Worm (Caenorhabditis elegans) whole organism, young adult: ENCODE measurements around the gene ufd-2.

Source experiments
- B0019.2 ChIP-seq: fragments of 200-800 bp; sonication (Bioruptor generic); conservative IDR thresholded peaks from 2 replicates; pipeline ENCODE4 v1.3.6; 2022; ENCODE audit warnings: missing genetic modification reagents, missing genetic modification characterization, missing compliant biosample characterization
- B0035.1 ChIP-seq: sonication (generic microtip); optimal IDR thresholded peaks from 2 replicates; lab custom pipeline; 2016; ENCODE audit warnings: missing genetic modification characterization, mild to moderate bottlenecking, missing compliant biosample characterization, missing genotype, missing genetic modification reagents
- C06A6.2 ChIP-seq: fragments of 200-800 bp; sonication (Bioruptor generic); conservative IDR thresholded peaks from 2 replicates; pipeline ENCODE4 v1.3.6; 2022; ENCODE audit warnings: missing genetic modification characterization, missing compliant biosample characterization
- D2030.7 ChIP-seq: fragments of 200-800 bp; sonication (Bioruptor generic); IDR thresholded peaks from 2 replicates; pipeline ENCODE4 v1.3.6; 2022; ENCODE audit warnings: missing genetic modification reagents, missing genetic modification characterization, missing compliant biosample characterization
- F22D6.2 ChIP-seq: sonication (generic microtip); optimal IDR thresholded peaks from 2 replicates; lab custom pipeline; 2016; ENCODE audit warnings: mild to moderate bottlenecking, missing genetic modification characterization, missing compliant biosample characterization
- F23B12.7 ChIP-seq: sonication (generic microtip); optimal IDR thresholded peaks from 2 replicates; lab custom pipeline; 2017; ENCODE audit warnings: missing genetic modification characterization, mild to moderate bottlenecking, missing compliant biosample characterization, antibody characterized with exemption, moderate library complexity; ENCODE audit not compliant: insufficient read depth
- F33H1.4 ChIP-seq: fragments of 200-800 bp; sonication (Bioruptor generic); IDR thresholded peaks from 2 replicates; pipeline ENCODE4 v1.3.6; 2022; ENCODE audit warnings: missing genetic modification reagents, missing genetic modification characterization, missing compliant biosample characterization
- F37B4.10 ChIP-seq: fragments of 200-800 bp; sonication (Bioruptor generic); IDR thresholded peaks from 2 replicates; pipeline ENCODE4 v1.3.6; 2022; ENCODE audit warnings: missing genetic modification characterization, missing compliant biosample characterization
- F39B2.1 ChIP-seq: fragments of 200-800 bp; sonication (Bioruptor generic); IDR thresholded peaks from 2 replicates; pipeline ENCODE4 v1.3.6; 2022; ENCODE audit warnings: missing genetic modification reagents, missing genetic modification characterization, missing compliant biosample characterization
- F49E8.2 ChIP-seq: sonication (generic microtip); optimal IDR thresholded peaks from 3 replicates; lab custom pipeline; 2017; ENCODE audit warnings: missing genetic modification characterization, mild to moderate bottlenecking, missing compliant biosample characterization, antibody characterized with exemption, moderate library complexity; ENCODE audit not compliant: insufficient read depth
- F57A8.1 ChIP-seq: fragments of 200-800 bp; sonication (Bioruptor generic); optimal IDR thresholded peaks from 2 replicates; lab custom pipeline; 2018; ENCODE audit warnings: mild to moderate bottlenecking, missing genetic modification characterization, moderate library complexity, missing compliant biosample characterization
- K11D2.4 ChIP-seq: fragments of 200-800 bp; sonication (Bioruptor generic); IDR thresholded peaks from 2 replicates; pipeline ENCODE4 v1.3.6; 2022; ENCODE audit warnings: missing genetic modification reagents, missing genetic modification characterization, missing compliant biosample characterization
- Y95B8A.8 ChIP-seq: fragments of 200-800 bp; sonication (Bioruptor generic); IDR thresholded peaks from 2 replicates; pipeline ENCODE4 v1.3.6; 2022; ENCODE audit warnings: missing genetic modification reagents, missing genetic modification characterization, missing compliant biosample characterization
- ZK185.1 ChIP-seq: sonication (generic microtip); optimal IDR thresholded peaks from 2 replicates; lab custom pipeline; 2016; ENCODE audit warnings: mild to moderate bottlenecking, missing genetic modification characterization, missing compliant biosample characterization; ENCODE audit not compliant: poor library complexity, severe bottlenecking
- ama-1 ChIP-seq, 3 experiments: fragments of 150-350 bp in 1 of 3; sonication (generic microtip) in 2 of 3; optimal IDR thresholded peaks; 2 replicates each; lab custom pipeline; 2014 to 2018; ENCODE audit warnings: missing biosample characterization in 2 of 3, missing genetic modification characterization in 2 of 3, missing genetic modification reagents in 2 of 3
- cebp-1 ChIP-seq, 2 experiments: fragments of 200-800 bp in 1 of 2; sonication (Bioruptor generic) in 1 of 2; sonication (generic microtip) in 1 of 2; IDR thresholded peaks in 1 of 2; optimal IDR thresholded peaks in 1 of 2; 2 replicates each; pipeline versions ENCODE4 v1.3.6 to Lab custom; 2017 to 2022; ENCODE audit warnings: missing compliant biosample characterization in 2 of 2, missing genetic modification characterization in 2 of 2, mild to moderate bottlenecking in 1 of 2, missing genetic modification reagents in 1 of 2, moderate library complexity in 1 of 2
- ceh-100 ChIP-seq: fragments of 200-800 bp; sonication (Bioruptor generic); IDR thresholded peaks from 2 replicates; pipeline ENCODE4 v1.3.6; 2022; ENCODE audit warnings: missing genetic modification reagents, missing genetic modification characterization, missing compliant biosample characterization
- ceh-27 ChIP-seq: fragments of 200-800 bp; sonication (Bioruptor generic); optimal IDR thresholded peaks from 2 replicates; lab custom pipeline; 2018; ENCODE audit warnings: mild to moderate bottlenecking, missing genetic modification characterization, moderate library complexity, missing compliant biosample characterization
- ceh-58 ChIP-seq: fragments of 200-800 bp; sonication (Bioruptor generic); IDR thresholded peaks from 2 replicates; pipeline ENCODE4 v1.3.6; 2022; ENCODE audit warnings: missing genetic modification characterization, missing compliant biosample characterization
- ceh-91 ChIP-seq: fragments of 200-800 bp; sonication (Bioruptor generic); IDR thresholded peaks from 2 replicates; pipeline ENCODE4 v1.3.6; 2022; ENCODE audit warnings: missing genetic modification reagents, missing genetic modification characterization, missing compliant biosample characterization
- chd-7 ChIP-seq: sonication (generic microtip); optimal IDR thresholded peaks from 2 replicates; lab custom pipeline; 2016; ENCODE audit warnings: mild to moderate bottlenecking, missing genetic modification characterization, moderate library complexity, missing compliant biosample characterization
- egl-44 ChIP-seq: fragments of 200-800 bp; sonication (Bioruptor generic); IDR thresholded peaks from 2 replicates; pipeline ENCODE4 v1.3.6; 2022; ENCODE audit warnings: missing genetic modification reagents, missing genetic modification characterization, missing compliant biosample characterization
- ets-4 ChIP-seq: fragments of 200-800 bp; sonication (Bioruptor generic); optimal IDR thresholded peaks from 2 replicates; lab custom pipeline; 2018; ENCODE audit warnings: mild to moderate bottlenecking, missing genetic modification characterization, missing compliant biosample characterization
- him-1 ChIP-seq: sonication (generic microtip); optimal IDR thresholded peaks from 2 replicates; lab custom pipeline; 2016; ENCODE audit warnings: missing genotype, missing genetic modification reagents, missing genetic modification characterization, missing compliant biosample characterization
- hmg-20 ChIP-seq: fragments of 200-800 bp; sonication (Bioruptor generic); IDR thresholded peaks from 2 replicates; pipeline ENCODE4 v1.3.6; 2022; ENCODE audit warnings: missing genetic modification reagents, missing genetic modification characterization, missing compliant biosample characterization
- hsf-1 ChIP-seq: fragments of 200-800 bp; sonication (Bioruptor generic); IDR thresholded peaks from 2 replicates; pipeline ENCODE4 v1.3.6; 2022; ENCODE audit warnings: missing genetic modification reagents, missing genetic modification characterization, missing compliant biosample characterization
- lin-26 ChIP-seq: fragments of 200-800 bp; sonication (Bioruptor generic); IDR thresholded peaks from 2 replicates; pipeline ENCODE4 v1.3.6; 2022; ENCODE audit warnings: missing genetic modification reagents, missing genetic modification characterization, missing compliant biosample characterization
- lin-54 ChIP-seq: fragments of 200-800 bp; sonication (Bioruptor generic); optimal IDR thresholded peaks from 2 replicates; lab custom pipeline; 2018; ENCODE audit warnings: mild to moderate bottlenecking, missing genetic modification characterization, missing compliant biosample characterization
- lir-1 ChIP-seq: fragments of 200-800 bp; sonication (Bioruptor generic); conservative IDR thresholded peaks from 2 replicates; pipeline ENCODE4 v1.3.6; 2022; ENCODE audit warnings: missing genetic modification reagents, missing genetic modification characterization, missing compliant biosample characterization
- lsl-1 ChIP-seq: fragments of 200-800 bp; sonication (Bioruptor generic); optimal IDR thresholded peaks from 2 replicates; lab custom pipeline; 2018; ENCODE audit warnings: mild to moderate bottlenecking, missing genetic modification characterization, moderate library complexity, missing compliant biosample characterization
- madf-10 ChIP-seq: sonication (generic microtip); optimal IDR thresholded peaks from 2 replicates; lab custom pipeline; 2016; ENCODE audit warnings: mild to moderate bottlenecking, missing genetic modification characterization, missing compliant biosample characterization
- madf-6 ChIP-seq: fragments of 200-800 bp; sonication (Bioruptor generic); IDR thresholded peaks from 2 replicates; pipeline ENCODE4 v1.3.6; 2022; ENCODE audit warnings: missing genetic modification reagents, missing genetic modification characterization, missing compliant biosample characterization
- mcd-1 ChIP-seq: fragments of 200-800 bp; sonication (Bioruptor generic); IDR thresholded peaks from 2 replicates; pipeline ENCODE4 v1.3.6; 2022; ENCODE audit warnings: missing genetic modification reagents, missing genetic modification characterization, missing compliant biosample characterization
- nhr-80 ChIP-seq: sonication (generic microtip); optimal IDR thresholded peaks from 2 replicates; lab custom pipeline; 2016; ENCODE audit warnings: missing genetic modification characterization, missing compliant biosample characterization
- pbrm-1 ChIP-seq: fragments of 200-800 bp; sonication (Bioruptor generic); IDR thresholded peaks from 2 replicates; pipeline ENCODE4 v1.3.6; 2022; ENCODE audit warnings: missing genetic modification reagents, missing genetic modification characterization, missing compliant biosample characterization
- pha-4 ChIP-seq: fragments of 150-350 bp; sonication (generic microtip); optimal IDR thresholded peaks from 2 replicates; lab custom pipeline; 2014; ENCODE audit warnings: missing biosample characterization, missing genetic modification reagents, missing genetic modification characterization
- rcor-1 ChIP-seq: fragments of 200-800 bp; sonication (Bioruptor generic); IDR thresholded peaks from 2 replicates; pipeline ENCODE4 v1.3.6; 2022; ENCODE audit warnings: missing genetic modification reagents, missing genetic modification characterization, missing compliant biosample characterization
- repo-1 ChIP-seq: sonication (generic microtip); optimal IDR thresholded peaks from 2 replicates; lab custom pipeline; 2017; ENCODE audit warnings: mild to moderate bottlenecking, missing genetic modification characterization, missing compliant biosample characterization
- snpc-1.1 ChIP-seq: sonication (generic microtip); optimal IDR thresholded peaks from 2 replicates; lab custom pipeline; 2017; ENCODE audit warnings: missing genetic modification characterization, mild to moderate bottlenecking, missing compliant biosample characterization, antibody characterized with exemption, moderate library complexity, missing genotype, missing genetic modification reagents; ENCODE audit not compliant: insufficient read depth
- snpc-1.3 ChIP-seq: sonication (generic microtip); optimal IDR thresholded peaks from 2 replicates; lab custom pipeline; 2017; ENCODE audit warnings: missing genetic modification characterization, mild to moderate bottlenecking, missing compliant biosample characterization, antibody characterized with exemption, moderate library complexity, missing genotype, missing genetic modification reagents; ENCODE audit not compliant: insufficient read depth
- snpc-3.4 ChIP-seq: sonication (generic microtip); optimal IDR thresholded peaks from 2 replicates; lab custom pipeline; 2017; ENCODE audit warnings: missing genetic modification characterization, mild to moderate bottlenecking, missing compliant biosample characterization, antibody characterized with exemption, moderate library complexity, missing genotype, missing genetic modification reagents
- snpc-4 ChIP-seq, 5 experiments: fragments of 150-350 bp in 1 of 5; sonication (generic microtip) in 4 of 5; optimal IDR thresholded peaks; 2 replicates each; lab custom pipeline; 2014 to 2018; ENCODE audit warnings: missing genetic modification characterization in 5 of 5, missing biosample characterization in 3 of 5, antibody characterized with exemption in 2 of 5, mild to moderate bottlenecking in 2 of 5, missing compliant biosample characterization in 2 of 5, missing genotype in 2 of 5, moderate library complexity in 2 of 5, missing genetic modification reagents in 1 of 5
- tbp1 ChIP-seq: fragments of 200-800 bp; sonication (Bioruptor generic); optimal IDR thresholded peaks from 2 replicates; lab custom pipeline; 2018; ENCODE audit warnings: mild to moderate bottlenecking, missing genetic modification characterization, missing compliant biosample characterization
- xnd-1 ChIP-seq: sonication (generic microtip); optimal IDR thresholded peaks from 2 replicates; lab custom pipeline; 2016; ENCODE audit warnings: missing genotype, missing genetic modification reagents, missing genetic modification characterization, missing compliant biosample characterization
- ztf-18 ChIP-seq: sonication (generic microtip); optimal IDR thresholded peaks from 2 replicates; lab custom pipeline; 2016; ENCODE audit warnings: missing genotype, mild to moderate bottlenecking, missing genetic modification characterization, missing compliant biosample characterization

ufd-2 gene

DNA sequence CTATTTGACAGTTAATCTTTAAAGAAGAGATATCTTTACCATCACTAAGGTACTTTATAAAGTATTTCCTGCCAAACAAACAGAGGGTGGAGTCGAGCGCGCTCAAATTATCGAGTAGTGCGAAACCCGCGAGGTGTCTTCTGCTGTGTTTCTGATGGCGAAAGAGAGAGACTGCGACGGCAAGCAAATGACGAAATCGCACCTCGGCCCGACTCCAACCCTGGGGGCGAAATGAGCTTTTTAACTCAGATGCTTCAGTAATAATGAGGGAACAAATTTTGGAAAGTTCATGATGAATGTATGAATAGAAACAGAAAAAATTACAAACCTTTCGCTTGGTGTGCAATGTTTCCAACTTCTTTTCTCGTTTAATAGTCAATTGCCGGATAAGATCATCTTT, 29.0 kb downstream of the ufd-2 start:
- TF ChIP-seq lin-54 (GFP tag; lab: Kevin White, UChicago) = no peak
- TF ChIP-seq B0035.1 (tag; lab: Kevin White, UChicago) = no peak
- peak; percentile 60; the same call in 1 of the 2 replicates for TF ChIP-seq lin-26 (GFP tag; lab: Robert Waterston, UW)
- peak; percentile 56 for TF ChIP-seq lsl-1
- TF ChIP-seq tbp1 (GFP tag; lab: Kevin White, UChicago) = peak; percentile 77
- TF ChIP-seq ama-1 (optimal IDR thresholded peaks at IDR 0.05; lab: Kevin White, UChicago) = peak; percentile 29
- TF ChIP-seq ama-1 (GFP tag; optimal IDR thresholded peaks at IDR 0.05; lab: Kevin White, UChicago) = peak in 1 of 2 experiments; percentile 23
- peak; percentile 39; the same call in 1 of the 2 replicates for TF ChIP-seq F33H1.4
- TF ChIP-seq rcor-1 = peak; percentile 78
- peak; percentile 77 for TF ChIP-seq F23B12.7 (tag; lab: Kevin White, UChicago)
- TF ChIP-seq nhr-80 (tag; lab: Kevin White, UChicago) = peak; percentile 30
- TF ChIP-seq F37B4.10 (GFP tag; lab: Robert Waterston, UW) = no peak
- TF ChIP-seq K11D2.4 (GFP tag; lab: Robert Waterston, UW) = no peak
- peak; percentile 78 for TF ChIP-seq madf-6 (GFP tag; lab: Robert Waterston, UW)
- no peak for TF ChIP-seq Y95B8A.8
- peak; percentile 37; the same call in 1 of the 2 replicates for TF ChIP-seq ceh-100 (GFP tag; lab: Robert Waterston, UW)
- no peak for TF ChIP-seq ceh-58 (GFP tag; lab: Robert Waterston, UW)
- TF ChIP-seq D2030.7 (GFP tag; lab: Robert Waterston, UW) = peak; percentile 74
- TF ChIP-seq lir-1 (GFP tag; lab: Robert Waterston, UW) = 0 out of 2 replicates have a peak, but pooled peaks have one; percentile 6
- peak; percentile 45 for TF ChIP-seq ZK185.1 (tag; lab: Kevin White, UChicago)
- TF ChIP-seq him-1 (tag; lab: Kevin White, UChicago) = peak; percentile 89
- TF ChIP-seq madf-10 (tag; lab: Kevin White, UChicago) = peak; percentile 4
- TF ChIP-seq F39B2.1 (GFP tag; lab: Robert Waterston, UW) = 0 out of 2 replicates have a peak, but pooled peaks have one; percentile 38
- peak; percentile 10 for TF ChIP-seq pha-4
- peak; percentile 83 for TF ChIP-seq pbrm-1 (GFP tag; lab: Robert Waterston, UW)
- TF ChIP-seq cebp-1 (GFP tag; IDR thresholded peaks at IDR 0.05; lab: Robert Waterston, UW) = peak; percentile 54; the same call in 1 of the 2 replicates
- TF ChIP-seq cebp-1 (tag; optimal IDR thresholded peaks at IDR 0.05; lab: Kevin White, UChicago) = peak; percentile 93
- TF ChIP-seq ztf-18 (tag; lab: Kevin White, UChicago) = peak; percentile 80
- peak; percentile 8 for TF ChIP-seq xnd-1
- peak; percentile 81 for TF ChIP-seq snpc-1.3 (tag; lab: Kevin White, UChicago)
- TF ChIP-seq repo-1 (tag; lab: Kevin White, UChicago) = no peak
- 0 out of 2 replicates have a peak, but pooled peaks have one; percentile 30 for TF ChIP-seq hsf-1 (GFP tag; lab: Robert Waterston, UW)
- no peak for TF ChIP-seq hmg-20
- no peak; the same call in 1 of the 2 replicates for TF ChIP-seq ceh-91 (GFP tag; lab: Robert Waterston, UW)
- no peak for TF ChIP-seq ets-4 (GFP tag; lab: Kevin White, UChicago)
- TF ChIP-seq mcd-1 (GFP tag; lab: Robert Waterston, UW) = peak; percentile 79
- TF ChIP-seq chd-7 (tag; lab: Kevin White, UChicago) = peak; percentile 26
- no peak for TF ChIP-seq C06A6.2 (GFP tag; lab: Robert Waterston, UW)
- no peak for TF ChIP-seq B0019.2 (GFP tag; lab: Robert Waterston, UW)
- TF ChIP-seq F57A8.1 (GFP tag; lab: Kevin White, UChicago) = no peak
- TF ChIP-seq snpc-4 (GFP tag; optimal IDR thresholded peaks at IDR 0.05; lab: Kevin White, UChicago) = peak; percentile 95
- peak; percentile 96 to 99 (median 98) for TF ChIP-seq snpc-4 (tag; optimal IDR thresholded peaks at IDR 0.05; lab: Kevin White, UChicago)
- peak; percentile 25 for TF ChIP-seq F49E8.2 (tag; lab: Kevin White, UChicago)
- TF ChIP-seq snpc-1.1 (tag; lab: Kevin White, UChicago) = peak; percentile 95
- no peak for TF ChIP-seq F22D6.2 (tag; lab: Kevin White, UChicago)
- 0 out of 2 replicates have a peak, but pooled peaks have one; percentile 35 for TF ChIP-seq egl-44 (GFP tag; lab: Robert Waterston, UW)
- no peak for TF ChIP-seq ceh-27 (GFP tag; lab: Kevin White, UChicago)
- peak; percentile 82 for TF ChIP-seq snpc-3.4 (tag; lab: Kevin White, UChicago)
